Worm (Caenorhabditis elegans) whole organism, young adult: ENCODE data around the gene K10D11.7.

Experiments used
- B0336.3 ChIP-seq: fragments of 200-800 bp; sonication (Bioruptor generic); IDR thresholded peaks from 2 replicates; pipeline ENCODE4 v1.3.6; 2022; ENCODE audit warnings: missing genetic modification characterization, missing compliant biosample characterization
- F22D6.2 ChIP-seq: sonication (generic microtip); optimal IDR thresholded peaks from 2 replicates; lab custom pipeline; 2016; ENCODE audit warnings: mild to moderate bottlenecking, missing genetic modification characterization, missing compliant biosample characterization
- F39B2.1 ChIP-seq: fragments of 200-800 bp; sonication (Bioruptor generic); IDR thresholded peaks from 2 replicates; pipeline ENCODE4 v1.3.6; 2022; ENCODE audit warnings: missing genetic modification reagents, missing genetic modification characterization, missing compliant biosample characterization
- F49E8.2 ChIP-seq: sonication (generic microtip); optimal IDR thresholded peaks from 3 replicates; lab custom pipeline; 2017; ENCODE audit warnings: missing genetic modification characterization, mild to moderate bottlenecking, missing compliant biosample characterization, antibody characterized with exemption, moderate library complexity; ENCODE audit not compliant: insufficient read depth
- F52B5.7 ChIP-seq: sonication (generic microtip); optimal IDR thresholded peaks from 2 replicates; lab custom pipeline; 2016; ENCODE audit warnings: mild to moderate bottlenecking, missing genetic modification characterization, missing compliant biosample characterization
- T26A5.8 ChIP-seq: sonication (generic microtip); optimal IDR thresholded peaks from 2 replicates; lab custom pipeline; 2016; ENCODE audit warnings: missing genetic modification characterization, missing compliant biosample characterization
- Y53G8AR.9 ChIP-seq: fragments of 200-800 bp; sonication (Bioruptor generic); conservative IDR thresholded peaks from 2 replicates; pipeline ENCODE4 v1.3.6; 2022; ENCODE audit warnings: missing genetic modification reagents, missing genetic modification characterization, missing compliant biosample characterization
- ama-1 ChIP-seq, 3 experiments: fragments of 150-350 bp in 1 of 3; sonication (generic microtip) in 2 of 3; optimal IDR thresholded peaks; 2 replicates each; lab custom pipeline; 2014 to 2018; ENCODE audit warnings: missing biosample characterization in 2 of 3, missing genetic modification characterization in 2 of 3, missing genetic modification reagents in 2 of 3
- athp-1 ChIP-seq: sonication (generic microtip); optimal IDR thresholded peaks from 2 replicates; lab custom pipeline; 2017; ENCODE audit warnings: mild to moderate bottlenecking, missing genetic modification characterization, missing compliant biosample characterization
- attf-5 ChIP-seq: fragments of 200-800 bp; sonication (Bioruptor generic); optimal IDR thresholded peaks from 2 replicates; lab custom pipeline; 2018; ENCODE audit warnings: mild to moderate bottlenecking, missing genetic modification characterization, missing compliant biosample characterization
- attf-6 ChIP-seq: fragments of 200-800 bp; sonication (Bioruptor generic); IDR thresholded peaks from 2 replicates; pipeline ENCODE4 v1.3.6; 2022; ENCODE audit warnings: missing genetic modification reagents, missing genetic modification characterization, missing compliant biosample characterization
- ccch-3 ChIP-seq: fragments of 200-800 bp; sonication (Bioruptor generic); optimal IDR thresholded peaks from 2 replicates; lab custom pipeline; 2018; ENCODE audit warnings: mild to moderate bottlenecking, missing genetic modification characterization, missing compliant biosample characterization
- cebp-1 ChIP-seq, 2 experiments: fragments of 200-800 bp in 1 of 2; sonication (Bioruptor generic) in 1 of 2; sonication (generic microtip) in 1 of 2; IDR thresholded peaks in 1 of 2; optimal IDR thresholded peaks in 1 of 2; 2 replicates each; pipeline versions ENCODE4 v1.3.6 to Lab custom; 2017 to 2022; ENCODE audit warnings: missing compliant biosample characterization in 2 of 2, missing genetic modification characterization in 2 of 2, mild to moderate bottlenecking in 1 of 2, missing genetic modification reagents in 1 of 2, moderate library complexity in 1 of 2
- cebp-2 ChIP-seq: fragments of 200-800 bp; sonication (Bioruptor generic); IDR thresholded peaks from 2 replicates; pipeline ENCODE4 v1.3.6; 2022; ENCODE audit warnings: missing genetic modification characterization, missing compliant biosample characterization
- ceh-100 ChIP-seq: fragments of 200-800 bp; sonication (Bioruptor generic); IDR thresholded peaks from 2 replicates; pipeline ENCODE4 v1.3.6; 2022; ENCODE audit warnings: missing genetic modification reagents, missing genetic modification characterization, missing compliant biosample characterization
- ceh-27 ChIP-seq: fragments of 200-800 bp; sonication (Bioruptor generic); optimal IDR thresholded peaks from 2 replicates; lab custom pipeline; 2018; ENCODE audit warnings: mild to moderate bottlenecking, missing genetic modification characterization, moderate library complexity, missing compliant biosample characterization
- chd-7 ChIP-seq: sonication (generic microtip); optimal IDR thresholded peaks from 2 replicates; lab custom pipeline; 2016; ENCODE audit warnings: mild to moderate bottlenecking, missing genetic modification characterization, moderate library complexity, missing compliant biosample characterization
- die-1 ChIP-seq: sonication (generic microtip); optimal IDR thresholded peaks from 2 replicates; lab custom pipeline; 2016; ENCODE audit warnings: missing genotype, mild to moderate bottlenecking, missing genetic modification characterization, missing compliant biosample characterization
- dox-1 ChIP-seq: fragments of 200-800 bp; sonication (Bioruptor generic); IDR thresholded peaks from 2 replicates; pipeline ENCODE4 v1.3.6; 2022; ENCODE audit warnings: missing genetic modification reagents, missing genetic modification characterization, missing compliant biosample characterization
- dpff-1 ChIP-seq: sonication (generic microtip); optimal IDR thresholded peaks from 2 replicates; lab custom pipeline; 2017; ENCODE audit warnings: mild to moderate bottlenecking, missing genetic modification characterization, missing compliant biosample characterization
- egrh-3 ChIP-seq: fragments of 200-800 bp; sonication (Bioruptor generic); IDR thresholded peaks from 2 replicates; pipeline ENCODE4 v1.3.6; 2022; ENCODE audit warnings: missing genetic modification reagents, missing genetic modification characterization, missing compliant biosample characterization
- ets-4 ChIP-seq: fragments of 200-800 bp; sonication (Bioruptor generic); optimal IDR thresholded peaks from 2 replicates; lab custom pipeline; 2018; ENCODE audit warnings: mild to moderate bottlenecking, missing genetic modification characterization, missing compliant biosample characterization
- gei-17 ChIP-seq: fragments of 200-800 bp; sonication (Bioruptor generic); optimal IDR thresholded peaks from 2 replicates; lab custom pipeline; 2018; ENCODE audit warnings: mild to moderate bottlenecking, missing genetic modification characterization, missing compliant biosample characterization
- him-1 ChIP-seq: sonication (generic microtip); optimal IDR thresholded peaks from 2 replicates; lab custom pipeline; 2016; ENCODE audit warnings: missing genotype, missing genetic modification reagents, missing genetic modification characterization, missing compliant biosample characterization
- hlh-26 ChIP-seq: fragments of 200-800 bp; sonication (Bioruptor generic); conservative IDR thresholded peaks from 2 replicates; pipeline ENCODE4 v1.3.6; 2022; ENCODE audit warnings: missing genetic modification reagents, missing genetic modification characterization, missing compliant biosample characterization
- hmg-1.2 ChIP-seq: fragments of 200-800 bp; sonication (Bioruptor generic); IDR thresholded peaks from 2 replicates; pipeline ENCODE4 v1.3.6; 2022; ENCODE audit warnings: missing genetic modification reagents, missing genetic modification characterization, missing compliant biosample characterization
- hrde-1 ChIP-seq: sonication (generic microtip); optimal IDR thresholded peaks from 2 replicates; lab custom pipeline; 2016; ENCODE audit warnings: missing genetic modification characterization, mild to moderate bottlenecking, missing compliant biosample characterization, moderate library complexity, missing genotype, missing genetic modification reagents, borderline replicate concordance
- hsf-1 ChIP-seq: fragments of 200-800 bp; sonication (Bioruptor generic); IDR thresholded peaks from 2 replicates; pipeline ENCODE4 v1.3.6; 2022; ENCODE audit warnings: missing genetic modification reagents, missing genetic modification characterization, missing compliant biosample characterization
- madf-3 ChIP-seq: fragments of 200-800 bp; sonication (Bioruptor generic); IDR thresholded peaks from 2 replicates; pipeline ENCODE4 v1.3.6; 2022; ENCODE audit warnings: missing genetic modification reagents, missing genetic modification characterization, missing compliant biosample characterization
- mxl-1 ChIP-seq: sonication (generic microtip); optimal IDR thresholded peaks from 2 replicates; lab custom pipeline; 2016; ENCODE audit warnings: missing genetic modification characterization, missing compliant biosample characterization
- nfya-1 ChIP-seq: sonication (generic microtip); optimal IDR thresholded peaks from 2 replicates; lab custom pipeline; 2017; ENCODE audit warnings: antibody characterized with exemption, missing compliant biosample characterization, missing genetic modification characterization, borderline replicate concordance; ENCODE audit not compliant: insufficient read depth
- pbrm-1 ChIP-seq: fragments of 200-800 bp; sonication (Bioruptor generic); IDR thresholded peaks from 2 replicates; pipeline ENCODE4 v1.3.6; 2022; ENCODE audit warnings: missing genetic modification reagents, missing genetic modification characterization, missing compliant biosample characterization
- rpc-1 ChIP-seq, 2 experiments: fragments of 150-350 bp in 1 of 2; sonication (generic microtip) in 1 of 2; optimal IDR thresholded peaks; 2 replicates each; lab custom pipeline; 2014 to 2018; ENCODE audit warnings: missing biosample characterization in 1 of 2, missing genetic modification characterization in 1 of 2, missing genetic modification reagents in 1 of 2, missing genotype in 1 of 2
- snpc-1.1 ChIP-seq: sonication (generic microtip); optimal IDR thresholded peaks from 2 replicates; lab custom pipeline; 2017; ENCODE audit warnings: missing genetic modification characterization, mild to moderate bottlenecking, missing compliant biosample characterization, antibody characterized with exemption, moderate library complexity, missing genotype, missing genetic modification reagents; ENCODE audit not compliant: insufficient read depth
- snpc-1.3 ChIP-seq: sonication (generic microtip); optimal IDR thresholded peaks from 2 replicates; lab custom pipeline; 2017; ENCODE audit warnings: missing genetic modification characterization, mild to moderate bottlenecking, missing compliant biosample characterization, antibody characterized with exemption, moderate library complexity, missing genotype, missing genetic modification reagents; ENCODE audit not compliant: insufficient read depth
- snpc-4 ChIP-seq, 5 experiments: fragments of 150-350 bp in 1 of 5; sonication (generic microtip) in 4 of 5; optimal IDR thresholded peaks; 2 replicates each; lab custom pipeline; 2014 to 2018; ENCODE audit warnings: missing genetic modification characterization in 5 of 5, missing biosample characterization in 3 of 5, antibody characterized with exemption in 2 of 5, mild to moderate bottlenecking in 2 of 5, missing compliant biosample characterization in 2 of 5, missing genotype in 2 of 5, moderate library complexity in 2 of 5, missing genetic modification reagents in 1 of 5
- zfh-2 ChIP-seq: fragments of 200-800 bp; sonication (Bioruptor generic); conservative IDR thresholded peaks from 2 replicates; pipeline ENCODE4 v1.3.6; 2022; ENCODE audit warnings: missing genetic modification reagents, missing genetic modification characterization, missing compliant biosample characterization
- ztf-18 ChIP-seq: sonication (generic microtip); optimal IDR thresholded peaks from 2 replicates; lab custom pipeline; 2016; ENCODE audit warnings: missing genotype, mild to moderate bottlenecking, missing genetic modification characterization, missing compliant biosample characterization
- ztf-26 ChIP-seq: sonication (generic microtip); optimal IDR thresholded peaks from 2 replicates; lab custom pipeline; 2017; ENCODE audit warnings: missing genetic modification characterization, missing compliant biosample characterization

Gene K10D11.7

DNA sequence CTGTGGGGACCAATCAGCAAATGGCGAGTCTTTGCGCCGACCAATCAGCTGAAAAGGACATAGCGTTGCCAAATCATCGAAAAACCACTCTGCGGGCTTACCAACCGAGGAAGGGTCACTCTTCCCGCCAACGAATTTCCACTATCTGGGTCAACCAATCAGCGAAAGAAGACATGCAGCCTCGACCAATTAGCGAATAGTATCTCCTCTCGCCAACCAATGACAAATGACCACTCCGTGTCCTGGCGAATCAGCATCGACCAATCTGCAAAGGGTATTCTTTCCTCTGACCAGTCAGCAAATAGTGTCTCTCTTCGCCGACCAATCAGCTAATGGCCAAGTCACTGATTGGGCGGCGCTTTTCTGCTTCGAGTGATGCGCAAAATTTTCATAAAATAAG, 45.7 kb upstream of the K10D11.7 start:
- 0 out of 2 replicates have a peak, but pooled peaks have one; percentile 52 for TF ChIP-seq cebp-2
- TF ChIP-seq ceh-27 (GFP tag; lab: Kevin White, UChicago) = no peak

DNA sequence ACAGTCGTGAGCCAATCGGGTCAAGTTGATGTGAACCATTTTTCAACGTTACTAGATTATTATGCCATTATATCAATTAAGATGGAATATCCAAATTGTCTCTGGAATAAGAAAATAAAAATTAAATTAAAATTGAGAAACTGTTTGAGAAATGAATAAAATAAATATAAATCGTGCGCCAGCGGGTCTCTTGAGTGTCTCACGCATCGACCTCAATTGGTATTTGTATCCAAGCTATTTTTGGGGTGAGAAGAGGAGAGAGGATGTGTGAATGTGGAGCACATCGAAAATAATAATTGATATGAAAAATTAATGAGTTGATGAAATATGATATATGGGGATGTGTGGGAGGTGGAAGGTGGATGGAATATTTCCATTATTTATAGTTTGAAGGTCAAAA, 43.1 kb upstream of the K10D11.7 start, which contains the start of gene F49E11.2:
TSS of gene F49E11.2 (minus strand) at position 101 of the 400 bp plus-strand sequence.
- no peak for TF ChIP-seq zfh-2 (GFP tag; lab: Robert Waterston, UW)
- TF ChIP-seq hlh-26 (GFP tag; lab: Robert Waterston, UW) = no peak
- 0 out of 2 replicates have a peak, but pooled peaks have one; percentile 67 for TF ChIP-seq cebp-2

ce11 chrIV:13036835-13037234, 41.0 kb upstream of the K10D11.7 start:
- TF ChIP-seq ceh-100 (GFP tag; lab: Robert Waterston, UW) (no peak), snpc-1.3 (no peak), gei-17 (GFP tag; lab: Kevin White, UChicago) (no peak), attf-5 (no peak), hlh-26 (GFP tag; lab: Robert Waterston, UW) (no peak), snpc-4 (GFP tag; optimal IDR thresholded peaks at IDR 0.05; lab: Kevin White, UChicago) (no peak), snpc-4 (tag; optimal IDR thresholded peaks at IDR 0.05; lab: Kevin White, UChicago) (no peak), attf-6 (GFP tag; lab: Robert Waterston, UW) (no peak), ztf-18 (tag; lab: Kevin White, UChicago) (no peak), T26A5.8 (tag; lab: Kevin White, UChicago) (no peak), hsf-1 (GFP tag; lab: Robert Waterston, UW) (no peak), Y53G8AR.9 (GFP tag; lab: Robert Waterston, UW) (no peak), ccch-3 (GFP tag; lab: Kevin White, UChicago) (no peak)

DNA sequence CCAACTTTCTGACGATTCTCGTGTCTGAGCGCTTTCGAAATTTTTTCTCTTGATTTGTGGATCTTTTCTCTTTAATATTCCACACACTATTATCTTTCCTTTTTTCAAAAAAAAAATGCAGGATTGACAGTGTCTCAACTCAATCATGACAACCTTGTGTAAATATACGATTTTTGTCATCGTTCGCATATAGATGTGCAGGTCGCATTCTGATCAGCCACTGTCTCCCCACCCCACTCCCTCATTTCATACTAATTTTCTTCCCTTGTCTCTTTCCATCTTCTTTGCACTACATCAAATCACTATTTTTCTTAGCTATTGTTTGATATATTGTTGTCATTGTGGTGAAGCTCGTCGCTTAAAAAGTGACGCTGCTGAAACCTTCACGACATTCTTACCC, 39.5 kb upstream of the K10D11.7 start:
- TF ChIP-seq ama-1 (optimal IDR thresholded peaks at IDR 0.05; lab: Kevin White, UChicago) (no peak), ama-1 (GFP tag; optimal IDR thresholded peaks at IDR 0.05; lab: Kevin White, UChicago) (peak in 1 of 2 experiments; percentile 32), mxl-1 (tag; lab: Kevin White, UChicago) (no peak), F22D6.2 (tag; lab: Kevin White, UChicago) (no peak), F39B2.1 (GFP tag; lab: Robert Waterston, UW) (no peak), nfya-1 (tag; lab: Kevin White, UChicago) (no peak), ztf-26 (no peak), attf-5 (no peak), dpff-1 (tag; lab: Kevin White, UChicago) (no peak), cebp-1 (GFP tag; IDR thresholded peaks at IDR 0.05; lab: Robert Waterston, UW) (no peak), cebp-1 (tag; optimal IDR thresholded peaks at IDR 0.05; lab: Kevin White, UChicago) (peak; percentile 14), ets-4 (GFP tag; lab: Kevin White, UChicago) (no peak), dox-1 (no peak), attf-6 (GFP tag; lab: Robert Waterston, UW) (0 out of 2 replicates have a peak, but pooled peaks have one; percentile 20), snpc-1.1 (tag; lab: Kevin White, UChicago) (no peak), him-1 (no peak), B0336.3 (peak; percentile 40; the same call in 1 of the 2 replicates), F49E8.2 (tag; lab: Kevin White, UChicago) (peak; percentile 11), F52B5.7 (tag; lab: Kevin White, UChicago) (peak; percentile 73), ccch-3 (GFP tag; lab: Kevin White, UChicago) (no peak), chd-7 (tag; lab: Kevin White, UChicago) (no peak), athp-1 (tag; lab: Kevin White, UChicago) (peak; percentile 40), rpc-1 (optimal IDR thresholded peaks at IDR 0.05; lab: Kevin White, UChicago) (no peak), rpc-1 (tag; optimal IDR thresholded peaks at IDR 0.05; lab: Kevin White, UChicago) (no peak), hsf-1 (GFP tag; lab: Robert Waterston, UW) (no peak), hmg-1.2 (no peak), hrde-1 (tag; lab: Kevin White, UChicago) (peak; percentile 37), zfh-2 (GFP tag; lab: Robert Waterston, UW) (no peak), die-1 (tag; lab: Kevin White, UChicago) (no peak), ceh-100 (GFP tag; lab: Robert Waterston, UW) (no peak), hlh-26 (GFP tag; lab: Robert Waterston, UW) (no peak), egrh-3 (GFP tag; lab: Robert Waterston, UW) (no peak), madf-3 (0 out of 2 replicates have a peak, but pooled peaks have one; percentile 32), pbrm-1 (GFP tag; lab: Robert Waterston, UW) (no peak)
